Worm (Caenorhabditis elegans): ENCODE data around the gene Y39G8B.13.

Gene Y39G8B.13

DNA sequence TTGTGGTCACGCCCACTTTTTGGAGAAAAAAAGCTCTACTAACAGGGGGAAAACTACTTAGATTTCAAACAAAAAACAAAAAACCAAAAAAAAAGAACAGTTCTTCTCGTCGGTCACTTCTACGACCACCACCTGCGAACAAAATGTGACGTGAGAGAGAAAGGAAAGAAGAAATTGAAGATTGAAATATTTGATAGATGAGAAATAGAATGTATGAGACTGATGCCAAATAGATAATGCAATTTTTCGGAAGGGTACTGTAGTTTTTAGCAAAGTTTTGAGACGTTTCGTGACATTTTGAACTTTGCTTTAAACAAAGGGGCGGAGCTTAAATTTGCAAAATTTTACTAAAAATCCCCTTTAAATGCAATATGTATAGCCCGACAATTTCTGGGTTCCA lies 27.9 kb downstream of the Y39G8B.13 start:
- TF ChIP-seq vab-15 (tag; optimal IDR thresholded peaks at IDR 0.05) = no peak
- no peak for TF ChIP-seq mab-9 (GFP tag; IDR thresholded peaks at IDR 0.05)
- peak in 1 of 6 experiments; percentile 12 for TF ChIP-seq elt-3 (tag; optimal IDR thresholded peaks at IDR 0.05)
- TF ChIP-seq nhr-85 (tag) = no peak
- no peak for TF ChIP-seq aha-1 (tag; optimal IDR thresholded peaks at IDR 0.05)
- peak in 1 of 2 experiments; percentile 56 for TF ChIP-seq lsy-2 (tag; optimal IDR thresholded peaks at IDR 0.05)
- peak; percentile 34 for TF ChIP-seq nhr-20 (tag; optimal IDR thresholded peaks at IDR 0.05)
- no peak for TF ChIP-seq nhr-28 (tag; optimal IDR thresholded peaks at IDR 0.05)
- no peak for TF ChIP-seq ces-1 (GFP tag; optimal IDR thresholded peaks at IDR 0.05)
- TF ChIP-seq C34B4.2 (tag; optimal IDR thresholded peaks at IDR 0.05) = no peak
- TF ChIP-seq lin-14 (GFP tag; optimal IDR thresholded peaks at IDR 0.05) = peak; percentile 44
- TF ChIP-seq lir-3 (tag; optimal IDR thresholded peaks at IDR 0.05; ENCODE audit: poor library complexity) = no peak
- no peak for TF ChIP-seq lin-35 (GFP tag; optimal IDR thresholded peaks at IDR 0.05)
- peak; percentile 72 for TF ChIP-seq blmp-1 (tag; optimal IDR thresholded peaks at IDR 0.05)
- no peak for TF ChIP-seq lin-13 (GFP tag; optimal IDR thresholded peaks at IDR 0.05)
- no peak for TF ChIP-seq alr-1 (tag; optimal IDR thresholded peaks at IDR 0.05; ENCODE audit: borderline replicate concordance)
- no peak for TF ChIP-seq snpc-4 (tag; optimal IDR thresholded peaks at IDR 0.05)
- no peak for TF ChIP-seq hpl-2 (GFP tag; optimal IDR thresholded peaks at IDR 0.05)
- no peak for TF ChIP-seq unc-30 (tag; optimal IDR thresholded peaks at IDR 0.05)

DNA sequence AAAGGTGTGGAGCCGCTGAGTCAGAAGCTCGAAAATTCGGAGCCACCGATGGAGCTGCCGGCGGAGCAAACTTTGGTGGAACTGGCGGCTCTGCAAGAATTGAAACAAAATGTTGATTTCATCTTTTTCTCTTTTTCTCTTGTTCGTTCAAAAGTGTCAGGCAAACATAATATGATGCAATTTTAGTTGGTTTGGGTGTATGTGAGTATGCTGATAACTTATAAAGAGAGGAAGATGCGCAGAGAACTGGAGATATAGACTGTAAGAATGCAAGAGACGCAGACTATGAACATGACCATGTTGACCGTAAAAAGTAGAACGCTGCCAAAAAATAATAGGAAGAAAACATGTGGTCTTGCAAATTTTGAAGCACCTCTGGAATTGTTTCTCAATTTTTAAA lies 28.8 kb downstream of the Y39G8B.13 start:
- TF ChIP-seq nhr-85 (tag) (peak; percentile 25), lsy-2 (tag; optimal IDR thresholded peaks at IDR 0.05) (peak; percentile 16 to 38), snu-23 (GFP tag; optimal IDR thresholded peaks at IDR 0.05) (peak; percentile 38), lin-14 (GFP tag; optimal IDR thresholded peaks at IDR 0.05) (peak; percentile 83), nhr-19 (GFP tag; conservative IDR thresholded peaks at IDR 0.05) (0 out of 2 replicates have a peak, but pooled peaks have one; percentile 6), fkh-10 (GFP tag; optimal IDR thresholded peaks at IDR 0.05) (no peak), nhr-71 (tag; optimal IDR thresholded peaks at IDR 0.05) (peak; percentile 53), ces-1 (GFP tag; optimal IDR thresholded peaks at IDR 0.05) (no peak), ztf-11 (tag; optimal IDR thresholded peaks at IDR 0.05) (no peak), lin-35 (GFP tag; optimal IDR thresholded peaks at IDR 0.05) (peak in 1 of 2 experiments; percentile 44), efl-1 (optimal IDR thresholded peaks at IDR 0.05) (peak; percentile 25 to 28), efl-1 (GFP tag; optimal IDR thresholded peaks at IDR 0.05 in 1 of 2) (peak in 1 of 2 experiments; percentile 74), ztf-4 (tag; optimal IDR thresholded peaks at IDR 0.05) (no peak), dpl-1 (GFP tag; optimal IDR thresholded peaks at IDR 0.05) (peak in 1 of 3 experiments; percentile 28), elt-3 (tag; optimal IDR thresholded peaks at IDR 0.05) (peak in 1 of 6 experiments; percentile 39), mdl-1 (tag; optimal IDR thresholded peaks at IDR 0.05) (peak in 1 of 2 experiments; percentile 5), blmp-1 (tag; optimal IDR thresholded peaks at IDR 0.05) (peak; percentile 3), elt-2 (tag; optimal IDR thresholded peaks at IDR 0.05) (peak; percentile 86), nhr-20 (tag; optimal IDR thresholded peaks at IDR 0.05) (peak; percentile 61), nhr-90 (tag; optimal IDR thresholded peaks at IDR 0.05; ENCODE audit: poor library complexity) (peak; percentile 45), swsn-7 (tag; optimal IDR thresholded peaks at IDR 0.05) (no peak), mep-1 (tag; optimal IDR thresholded peaks at IDR 0.05) (peak; percentile 64), F16B12.6 (tag; optimal IDR thresholded peaks at IDR 0.05) (no peak), hlh-4 (tag; optimal IDR thresholded peaks at IDR 0.05) (no peak), tbx-2 (tag; optimal IDR thresholded peaks at IDR 0.05) (peak; percentile 1), nhr-12 (tag; optimal IDR thresholded peaks at IDR 0.05) (no peak), nhr-84 (tag; optimal IDR thresholded peaks at IDR 0.05) (no peak)

DNA sequence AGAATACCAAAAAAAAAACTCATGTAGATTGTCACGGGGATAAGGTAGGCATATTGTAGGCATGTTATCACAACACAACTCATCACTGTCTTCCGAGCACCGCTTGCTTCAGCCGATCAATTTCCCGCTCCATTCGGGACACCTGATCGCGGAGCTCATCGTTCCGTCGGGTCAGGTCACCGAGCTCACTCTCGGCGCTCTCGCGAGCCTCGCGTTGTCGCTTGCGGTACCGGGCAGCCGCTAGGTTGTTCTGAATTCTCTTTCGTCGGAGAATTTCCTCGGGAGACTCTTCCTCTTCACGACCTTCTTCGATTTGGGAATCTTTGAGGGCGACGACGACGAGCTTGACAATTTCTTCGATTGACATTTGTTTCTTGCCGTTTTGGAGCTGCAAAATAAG lies 30.9 kb downstream of the Y39G8B.13 start:
- no peak for TF ChIP-seq elt-2 (tag; optimal IDR thresholded peaks at IDR 0.05)
- TF ChIP-seq tlp-1 (tag; optimal IDR thresholded peaks at IDR 0.05) = no peak
- TF ChIP-seq dpl-1 (GFP tag; optimal IDR thresholded peaks at IDR 0.05) = no peak
- TF ChIP-seq snu-23 (GFP tag; optimal IDR thresholded peaks at IDR 0.05) = no peak
- TF ChIP-seq isw-1 (GFP tag; IDR thresholded peaks at IDR 0.05) = no peak
- no peak for TF ChIP-seq C04F5.9 (tag; optimal IDR thresholded peaks at IDR 0.05)
- TF ChIP-seq pax-3 (tag; optimal IDR thresholded peaks at IDR 0.05) = no peak
- TF ChIP-seq fkh-10 (GFP tag; optimal IDR thresholded peaks at IDR 0.05) = no peak
- no peak for TF ChIP-seq fos-1 (tag; optimal IDR thresholded peaks at IDR 0.05)
- TF ChIP-seq blmp-1 (tag; optimal IDR thresholded peaks at IDR 0.05) = no peak
- no peak for TF ChIP-seq rnt-1 (tag; optimal IDR thresholded peaks at IDR 0.05)
- no peak for TF ChIP-seq nhr-28 (tag; optimal IDR thresholded peaks at IDR 0.05)
- TF ChIP-seq nhr-90 (tag; optimal IDR thresholded peaks at IDR 0.05; ENCODE audit: poor library complexity) = no peak
- no peak for TF ChIP-seq nhr-84 (tag; optimal IDR thresholded peaks at IDR 0.05)
- TF ChIP-seq lsy-2 (tag; optimal IDR thresholded peaks at IDR 0.05) = no peak
- TF ChIP-seq elt-3 (tag; optimal IDR thresholded peaks at IDR 0.05) = no peak
- no peak for TF ChIP-seq ztf-11 (tag; optimal IDR thresholded peaks at IDR 0.05)
- TF ChIP-seq tbx-2 (tag; optimal IDR thresholded peaks at IDR 0.05) = no peak
- TF ChIP-seq ets-5 (GFP tag; IDR thresholded peaks at IDR 0.05) = no peak
- TF ChIP-seq fkh-4 (tag; optimal IDR thresholded peaks at IDR 0.05; ENCODE audit: borderline replicate concordance) = no peak
